Worm (Caenorhabditis elegans): Measurements from ENCODE around the gene bre-2.

DNA sequence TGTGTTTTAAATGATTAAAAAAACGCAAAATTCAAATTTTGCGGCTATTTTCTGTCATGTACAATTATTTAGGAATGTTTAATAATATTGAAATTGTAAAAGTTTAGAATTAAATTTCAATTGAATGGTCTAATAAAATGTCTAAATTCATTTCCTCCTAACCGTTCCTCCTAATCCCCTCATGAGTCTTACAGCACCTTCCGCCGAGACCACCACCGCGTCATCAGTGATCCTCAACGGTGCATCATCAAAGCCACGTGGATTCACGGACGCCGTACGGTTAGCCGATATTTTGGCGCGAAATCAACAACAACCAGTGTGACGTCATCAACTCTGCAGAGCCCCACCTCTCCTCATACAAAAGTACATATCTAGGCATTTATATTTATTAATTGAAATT, 21.0 kb downstream of the bre-2 start:
- TF ChIP-seq unc-42 (tag; optimal IDR thresholded peaks at IDR 0.05): no peak
- no peak for TF ChIP-seq ztf-16 (tag; optimal IDR thresholded peaks at IDR 0.05)
- TF ChIP-seq hlh-13 (GFP tag; optimal IDR thresholded peaks at IDR 0.05): no peak
- no peak for TF ChIP-seq rnt-1 (tag; optimal IDR thresholded peaks at IDR 0.05)
- no peak for TF ChIP-seq ttx-3 (tag; optimal IDR thresholded peaks at IDR 0.05)
- TF ChIP-seq ceh-6 (GFP tag; optimal IDR thresholded peaks at IDR 0.05): no peak
- no peak for TF ChIP-seq gmeb-2 (tag; optimal IDR thresholded peaks at IDR 0.05)
- TF ChIP-seq ama-1 (optimal IDR thresholded peaks at IDR 0.05): no peak
